Worm (Caenorhabditis elegans): ENCODE measurements around the gene bbs-2.
"Not testable (repeated sequence)": the region's sequence is repeated elsewhere in the genome, so short reads cannot be mapped to it uniquely, and the experiment has no call there.

bbs-2 gene

ce11 chrIV:7946899-7947499 is 13.2 kb downstream of the bbs-2 start, which contains the start of gene F20D12.12 (continued):
- TF ChIP-seq hlh-11 (tag; optimal IDR thresholded peaks at IDR 0.05) (peak; percentile 68), F37D6.2 (tag; optimal IDR thresholded peaks at IDR 0.05) (peak; percentile 27), unc-62 (GFP tag; optimal IDR thresholded peaks at IDR 0.05 in 1 of 2) (peak in 1 of 2 experiments; percentile 45)
- TF ChIP-seq unc-62 (tag; optimal IDR thresholded peaks at IDR 0.05): not testable (repeated sequence)

ce11 chrIV:7948290-7948689 is 14.5 kb downstream of the bbs-2 start, which contains the start of gene mcm-3AP:
mcm-3AP (plus strand) TSS chrIV:7948672.
- peak; percentile 54; the same call in 1 of the 2 replicates for TF ChIP-seq dmd-9 (GFP tag; IDR thresholded peaks at IDR 0.05)
- 0 out of 2 replicates have a peak, but pooled peaks have one; percentile 15 for TF ChIP-seq arid-1 (GFP tag; conservative IDR thresholded peaks at IDR 0.05)
- peak; percentile 60; the same call in 1 of the 2 replicates for TF ChIP-seq ceh-20 (GFP tag; IDR thresholded peaks at IDR 0.05)
- TF ChIP-seq snpc-1.2 (GFP tag; IDR thresholded peaks at IDR 0.05): peak; percentile 50
- TF ChIP-seq lin-38 (GFP tag; IDR thresholded peaks at IDR 0.05): peak; percentile 75
- 0 out of 2 replicates have a peak, but pooled peaks have one; percentile 41 for TF ChIP-seq ctbp-1 (GFP tag; IDR thresholded peaks at IDR 0.05)
- peak; percentile 49 for TF ChIP-seq Y48G9A.11 (GFP tag; IDR thresholded peaks at IDR 0.05)
- peak; percentile 79 for TF ChIP-seq hmg-1.1 (GFP tag; IDR thresholded peaks at IDR 0.05)
- TF ChIP-seq T26A8.4 (GFP tag; IDR thresholded peaks at IDR 0.05): peak; percentile 30; the same call in 1 of the 2 replicates
- peak; percentile 34; the same call in 1 of the 2 replicates for TF ChIP-seq set-16 (GFP tag; IDR thresholded peaks at IDR 0.05)
- TF ChIP-seq pha-4 (GFP tag; IDR thresholded peaks at IDR 0.05): 0 out of 2 replicates have a peak, but pooled peaks have one; percentile 36
- not testable (repeated sequence) for TF ChIP-seq pha-4 (tag; optimal IDR thresholded peaks at IDR 0.05)
- TF ChIP-seq unc-130 (GFP tag; optimal IDR thresholded peaks at IDR 0.05): peak; percentile 11
- TF ChIP-seq ceh-44 (GFP tag; IDR thresholded peaks at IDR 0.05): peak; percentile 49; the same call in 1 of the 2 replicates
- peak in 1 of 2 experiments; percentile 66 for TF ChIP-seq lsy-2 (tag; optimal IDR thresholded peaks at IDR 0.05)
- TF ChIP-seq mes-2 (tag; optimal IDR thresholded peaks at IDR 0.05; ENCODE audit: poor library complexity, severe bottlenecking): peak; percentile 59
- peak; percentile 83 for TF ChIP-seq vab-7 (GFP tag; IDR thresholded peaks at IDR 0.05)
- peak; percentile 72 for TF ChIP-seq egl-43 (GFP tag; IDR thresholded peaks at IDR 0.05)
- TF ChIP-seq nhr-42 (GFP tag; IDR thresholded peaks at IDR 0.05): 0 out of 2 replicates have a peak, but pooled peaks have one; percentile 25
- TF ChIP-seq T20F7.1 (GFP tag; optimal IDR thresholded peaks at IDR 0.05): peak; percentile 48
- TF ChIP-seq tra-1 (GFP tag; IDR thresholded peaks at IDR 0.05): 0 out of 2 replicates have a peak, but pooled peaks have one; percentile 48

DNA sequence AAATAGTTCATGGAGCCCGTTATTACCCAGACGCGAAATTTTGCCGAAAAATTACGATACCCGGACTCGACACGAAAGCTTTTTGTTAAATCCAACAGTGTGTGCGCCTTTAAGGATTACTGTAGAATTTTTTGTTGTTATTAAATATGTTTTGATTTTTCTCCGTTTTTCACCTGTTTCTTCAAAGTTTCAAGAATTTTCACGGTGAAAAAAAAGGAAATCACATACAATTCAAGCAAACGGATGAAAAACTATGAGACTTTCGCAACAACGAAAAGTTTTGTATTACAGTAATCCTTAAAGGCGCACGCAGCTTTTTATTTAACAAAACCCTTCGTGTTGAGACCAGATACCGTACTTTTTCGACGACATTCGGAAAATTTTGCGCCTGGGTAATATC is 20.2 kb downstream of the bbs-2 start:
- peak in 1 of 2 experiments; percentile 80 for TF ChIP-seq unc-62 (GFP tag; optimal IDR thresholded peaks at IDR 0.05 in 1 of 2)
- no peak for TF ChIP-seq unc-62 (tag; optimal IDR thresholded peaks at IDR 0.05)
- no peak for TF ChIP-seq nhr-11 (tag; optimal IDR thresholded peaks at IDR 0.05)

DNA sequence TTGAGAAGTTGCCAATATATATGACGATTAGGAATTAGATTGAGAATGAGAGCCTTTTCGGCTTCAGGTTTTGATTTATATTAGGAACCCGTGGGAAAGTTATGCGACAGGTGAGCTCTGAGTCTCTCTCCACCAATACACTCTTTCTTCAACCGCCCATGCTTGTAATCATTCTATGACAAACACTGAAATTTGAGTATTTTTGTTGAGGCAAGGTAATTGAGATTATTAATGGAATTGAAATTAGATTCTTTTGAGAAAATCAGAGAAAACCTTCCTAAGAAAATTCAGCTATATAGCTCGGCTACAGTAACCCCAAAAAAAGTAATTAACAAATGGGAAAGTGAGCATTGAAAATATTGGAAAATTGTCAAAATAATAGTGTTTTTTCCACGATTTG is 22.0 kb downstream of the bbs-2 start, which contains the start of gene ceh-19:
Gene ceh-19, minus strand, starts transcription at position 101 of the 400 bp plus-strand sequence.
- TF ChIP-seq zfp-3 (GFP tag; conservative IDR thresholded peaks at IDR 0.05): no peak
- peak; percentile 57 for TF ChIP-seq aha-1 (tag)

DNA sequence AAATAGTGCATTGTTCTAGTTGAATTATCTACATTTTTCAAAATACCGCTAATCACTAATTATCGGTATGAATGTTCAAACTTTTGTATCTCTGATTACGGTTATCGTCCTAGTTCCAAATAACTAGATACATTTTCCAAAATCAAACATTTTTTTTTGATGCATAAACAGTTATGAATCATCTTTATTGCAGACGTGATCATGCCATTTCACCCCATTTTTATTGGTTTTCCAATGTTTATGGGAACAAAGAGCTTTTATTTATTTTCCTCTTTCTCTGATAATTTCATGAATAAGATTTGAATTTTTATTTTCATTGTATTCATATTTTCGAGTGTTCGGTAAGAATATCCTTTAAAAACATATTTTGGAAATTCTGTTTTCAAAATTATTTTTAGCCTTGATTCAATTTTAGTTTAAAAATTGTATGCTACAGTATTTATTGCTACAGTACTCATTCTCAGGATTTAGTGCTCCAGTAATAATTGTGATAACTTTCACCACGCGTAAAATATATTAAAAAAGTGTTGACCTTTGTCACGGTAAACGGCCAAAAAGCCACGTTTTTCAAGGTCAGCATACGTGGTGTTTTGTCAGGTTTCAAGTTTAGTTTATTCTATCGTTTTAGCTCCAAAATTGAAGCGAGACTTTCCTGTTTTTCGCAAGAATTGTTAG is 22.9 kb downstream of the bbs-2 start, which contains the start of gene csr-1:
Gene csr-1, plus strand, starts transcription at position 625 of the 675 bp plus-strand sequence.
- TF ChIP-seq mep-1 (tag; optimal IDR thresholded peaks at IDR 0.05): no peak
- no peak for TF ChIP-seq hif-1 (tag; optimal IDR thresholded peaks at IDR 0.05)
- TF ChIP-seq attf-4 (tag; optimal IDR thresholded peaks at IDR 0.05): no peak
- TF ChIP-seq daf-8 (GFP tag; IDR thresholded peaks at IDR 0.05): no peak
- peak; percentile 74 for TF ChIP-seq php-3 (GFP tag; IDR thresholded peaks at IDR 0.05)
- TF ChIP-seq daf-16 (GFP tag; optimal IDR thresholded peaks at IDR 0.05): no peak
- TF ChIP-seq daf-16 (tag; optimal IDR thresholded peaks at IDR 0.05): peak; percentile 61
- TF ChIP-seq dve-1 (tag; optimal IDR thresholded peaks at IDR 0.05; ENCODE audit: insufficient read depth): peak; percentile 43
